Fruit fly (Drosophila melanogaster) whole organism, embryonic: ENCODE data around the gene mask.

ENCODE experiments used
- Abd-B ChIP-seq: fragments of 200-800 bp; sonication (Bioruptor generic); optimal IDR thresholded peaks from 2 replicates; lab custom pipeline; 2018; ENCODE audit warnings: missing biosample characterization, mild to moderate bottlenecking, missing genetic modification characterization, moderate library complexity
- BEAF-32 ChIP-seq: fragments of 200-800 bp; sonication (Bioruptor generic); optimal IDR thresholded peaks from 3 replicates; lab custom pipeline; 2017; ENCODE audit warnings: missing biosample characterization, missing genetic modification characterization, mild to moderate bottlenecking, moderate library complexity, missing genetic modification reagents
- CG11695 ChIP-seq: fragments of 200-800 bp; sonication (Bioruptor generic); IDR thresholded peaks from 3 replicates; pipeline ENCODE4 v1.3.6; 2022; ENCODE audit warnings: missing biosample characterization, missing genetic modification characterization
- CG12071 ChIP-seq: fragments of 200-800 bp; sonication (Bioruptor generic); optimal IDR thresholded peaks from 3 replicates; lab custom pipeline; 2018; ENCODE audit warnings: missing biosample characterization, mild to moderate bottlenecking, missing genetic modification characterization
- CG12155 ChIP-seq: fragments of 200-800 bp; sonication (Bioruptor generic); optimal IDR thresholded peaks from 3 replicates; lab custom pipeline; 2016; ENCODE audit warnings: missing biosample characterization, missing genetic modification characterization
- CG12391 ChIP-seq: fragments of 200-800 bp; sonication (Bioruptor generic); optimal IDR thresholded peaks from 3 replicates; lab custom pipeline; 2018; ENCODE audit warnings: missing biosample characterization, mild to moderate bottlenecking, missing genetic modification characterization, moderate library complexity
- CG12659 ChIP-seq: fragments of 200-800 bp; sonication (Bioruptor generic); optimal IDR thresholded peaks from 3 replicates; lab custom pipeline; 2017; ENCODE audit warnings: mild to moderate bottlenecking, missing biosample characterization, missing genetic modification reagents, missing genetic modification characterization
- CG12744 ChIP-seq: fragments of 200-800 bp; sonication (Bioruptor generic); optimal IDR thresholded peaks from 2 replicates; lab custom pipeline; 2016; ENCODE audit warnings: missing biosample characterization, missing genetic modification characterization
- CG13123 ChIP-seq: fragments of 200-800 bp; sonication (Bioruptor generic); optimal IDR thresholded peaks from 2 replicates; lab custom pipeline; 2016; ENCODE audit warnings: missing biosample characterization, missing genetic modification characterization
- CG13424 ChIP-seq: fragments of 200-800 bp; sonication (Bioruptor generic); optimal IDR thresholded peaks from 2 replicates; lab custom pipeline; 2019; ENCODE audit warnings: missing biosample characterization, mild to moderate bottlenecking, missing genetic modification characterization, moderate library complexity
- CG14050 ChIP-seq: fragments of 200-800 bp; sonication (Bioruptor generic); IDR thresholded peaks from 3 replicates; pipeline ENCODE4 v1.3.6; 2022; ENCODE audit warnings: missing biosample characterization, missing genetic modification characterization
- CG17612 ChIP-seq: fragments of 200-800 bp; sonication (Bioruptor generic); IDR thresholded peaks from 2 replicates; pipeline ENCODE4 v1.3.6; 2022; ENCODE audit warnings: missing biosample characterization, missing genetic modification characterization
- CG2712 ChIP-seq: fragments of 200-800 bp; optimal IDR thresholded peaks from 3 replicates; lab custom pipeline; 2019; ENCODE audit warnings: missing biosample characterization, mild to moderate bottlenecking, missing genetic modification characterization, moderate library complexity
- CG32772 ChIP-seq: fragments of 200-800 bp; sonication (Bioruptor generic); IDR thresholded peaks from 2 replicates; pipeline ENCODE4 v1.3.6; 2022; ENCODE audit warnings: missing biosample characterization, missing genetic modification characterization
- CG42726 ChIP-seq: fragments of 200-800 bp; sonication (Bioruptor generic); IDR thresholded peaks from 2 replicates; pipeline ENCODE4 v1.3.6; 2022; ENCODE audit warnings: missing biosample characterization, missing genetic modification characterization; ENCODE audit not compliant: partially characterized antibody
- CG8765 ChIP-seq: fragments of 200-800 bp; sonication (Bioruptor generic); IDR thresholded peaks from 2 replicates; pipeline ENCODE4 v1.3.6; 2022; ENCODE audit warnings: missing biosample characterization, missing genetic modification characterization
- CG9727 ChIP-seq: fragments of 200-800 bp; sonication (Bioruptor generic); optimal IDR thresholded peaks from 3 replicates; lab custom pipeline; 2017; ENCODE audit warnings: missing biosample characterization, mild to moderate bottlenecking, missing genetic modification characterization
- CG9797 ChIP-seq: fragments of 200-800 bp; sonication (Bioruptor generic); optimal IDR thresholded peaks from 3 replicates; lab custom pipeline; 2018; ENCODE audit warnings: missing biosample characterization, mild to moderate bottlenecking, missing genetic modification characterization
- CHES-1-like ChIP-seq: fragments of 200-800 bp; sonication (Bioruptor generic); optimal IDR thresholded peaks from 2 replicates; lab custom pipeline; 2016; ENCODE audit warnings: missing biosample characterization, missing genetic modification characterization
- Dfd ChIP-seq, 2 experiments: fragments of >200 bp; optimal IDR thresholded peaks; 2 replicates each; lab custom pipeline; 2017; ENCODE audit warnings: missing biosample characterization in 2 of 2, missing genetic modification characterization in 2 of 2
- Eip74EF ChIP-seq, 2 experiments: fragments of 200-800 bp in 1 of 2; fragments of >200 bp in 1 of 2; sonication (Bioruptor generic) in 1 of 2; optimal IDR thresholded peaks; 2 replicates each; lab custom pipeline; 2017 to 2019; ENCODE audit warnings: missing biosample characterization in 2 of 2, missing genetic modification characterization in 2 of 2, mild to moderate bottlenecking in 1 of 2, moderate library complexity in 1 of 2
- Fer1 ChIP-seq: fragments of 200-800 bp; sonication (Bioruptor generic); optimal IDR thresholded peaks from 2 replicates; lab custom pipeline; 2017; ENCODE audit warnings: missing biosample characterization, mild to moderate bottlenecking, missing genetic modification characterization
- H2.0 ChIP-seq: fragments of 200-800 bp; sonication (Bioruptor generic); IDR thresholded peaks from 2 replicates; pipeline ENCODE4 v1.3.6; 2022; ENCODE audit warnings: missing biosample characterization, missing genetic modification characterization
- Opbp ChIP-seq: fragments of 200-800 bp; sonication (Bioruptor generic); IDR thresholded peaks from 3 replicates; pipeline ENCODE4 v1.3.6; 2022; ENCODE audit warnings: missing biosample characterization, missing genetic modification characterization; ENCODE audit not compliant: partially characterized antibody
- Sry-δ ChIP-seq: fragments of 200-800 bp; sonication (Bioruptor generic); optimal IDR thresholded peaks from 2 replicates; lab custom pipeline; 2016; ENCODE audit warnings: missing biosample characterization, missing genetic modification characterization
- Usf ChIP-seq: fragments of 200-800 bp; sonication (Bioruptor generic); optimal IDR thresholded peaks from 2 replicates; lab custom pipeline; 2017; ENCODE audit warnings: missing genotype, missing biosample characterization, missing genetic modification characterization
- YL-1 ChIP-seq: fragments of 200-800 bp; sonication (Bioruptor generic); optimal IDR thresholded peaks from 3 replicates; lab custom pipeline; 2017; ENCODE audit warnings: missing biosample characterization, mild to moderate bottlenecking, missing genetic modification characterization
- ab ChIP-seq: fragments of 200-800 bp; sonication (Bioruptor generic); optimal IDR thresholded peaks from 2 replicates; lab custom pipeline; 2016; ENCODE audit warnings: missing biosample characterization, missing genetic modification characterization
- aop ChIP-seq: fragments of 200-800 bp; sonication (Bioruptor generic); IDR thresholded peaks from 2 replicates; pipeline ENCODE4 v1.3.6; 2022; ENCODE audit warnings: missing biosample characterization, missing genetic modification characterization
- chinmo ChIP-seq: fragments of 200-800 bp; sonication (Bioruptor generic); IDR thresholded peaks from 4 replicates; pipeline ENCODE4 v1.3.6; 2022; ENCODE audit warnings: missing biosample characterization, missing genetic modification characterization; ENCODE audit not compliant: partially characterized antibody
- crp ChIP-seq, 2 experiments: fragments of 200-800 bp; sonication (Bioruptor generic); optimal IDR thresholded peaks; 2 replicates in 1 of 2; 3 replicates in 1 of 2; lab custom pipeline; 2017; ENCODE audit warnings: missing biosample characterization in 2 of 2, missing genetic modification characterization in 2 of 2, mild to moderate bottlenecking in 1 of 2, moderate library complexity in 1 of 2
- dan ChIP-seq: fragments of 200-800 bp; sonication (Bioruptor generic); IDR thresholded peaks from 2 replicates; pipeline ENCODE4 v1.3.6; 2022; ENCODE audit warnings: missing biosample characterization, missing genetic modification characterization
- ems ChIP-seq: fragments of 200-800 bp; sonication (Bioruptor generic); optimal IDR thresholded peaks from 3 replicates; lab custom pipeline; 2016; ENCODE audit warnings: missing biosample characterization, missing genetic modification characterization
- exex ChIP-seq: fragments of 200-800 bp; sonication (Bioruptor generic); optimal IDR thresholded peaks from 4 replicates; lab custom pipeline; 2018; ENCODE audit warnings: missing biosample characterization, mild to moderate bottlenecking, missing genetic modification characterization, moderate library complexity
- jing ChIP-seq: fragments of 200-800 bp; sonication (Bioruptor generic); optimal IDR thresholded peaks from 2 replicates; lab custom pipeline; 2018; ENCODE audit warnings: missing biosample characterization, mild to moderate bottlenecking, missing genetic modification characterization
- lbe ChIP-seq: fragments of 200-800 bp; sonication (Bioruptor generic); optimal IDR thresholded peaks from 2 replicates; lab custom pipeline; 2016; ENCODE audit warnings: missing biosample characterization, mild to moderate bottlenecking, missing genetic modification characterization
- nom ChIP-seq: fragments of 200-800 bp; sonication (Bioruptor generic); optimal IDR thresholded peaks from 2 replicates; lab custom pipeline; 2017; ENCODE audit warnings: missing biosample characterization, missing genetic modification characterization, mild to moderate bottlenecking, moderate library complexity, missing genetic modification reagents
- onecut ChIP-seq: fragments of 200-800 bp; sonication (Bioruptor generic); IDR thresholded peaks from 2 replicates; pipeline ENCODE4 v1.3.6; 2022; ENCODE audit warnings: missing biosample characterization, missing genetic modification characterization
- pan ChIP-seq, 4 experiments: fragments of >200 bp in 3 of 4; fragments of 200-800 bp in 1 of 4; sonication (Bioruptor generic) in 1 of 4; optimal IDR thresholded peaks in 3 of 4; IDR thresholded peaks in 1 of 4; 2 replicates each; pipeline versions ENCODE4 v1.3.6 to Lab custom; 2017 to 2022; ENCODE audit warnings: missing biosample characterization in 2 of 4, missing genetic modification characterization in 2 of 4, mixed read lengths in 1 of 4
- psq ChIP-seq: fragments of 200-800 bp; sonication (Bioruptor generic); optimal IDR thresholded peaks from 2 replicates; lab custom pipeline; 2017; ENCODE audit warnings: missing biosample characterization, missing genetic modification characterization
- sd ChIP-seq: fragments of 200-800 bp; sonication (Bioruptor generic); optimal IDR thresholded peaks from 3 replicates; lab custom pipeline; 2018; ENCODE audit warnings: missing biosample characterization, mild to moderate bottlenecking, missing genetic modification characterization, moderate library complexity
- sens ChIP-seq: fragments of 200-800 bp; sonication (Bioruptor generic); peaks from one replicate; lab custom pipeline; 2016; ENCODE audit warnings: missing biosample characterization, missing genetic modification characterization
- tgo ChIP-seq: fragments of 200-800 bp; sonication (Bioruptor generic); IDR thresholded peaks from 3 replicates; pipeline ENCODE4 v1.3.6; 2022; ENCODE audit warnings: missing biosample characterization, missing genetic modification characterization
- tll ChIP-seq, 2 experiments: fragments of 200-800 bp in 1 of 2; fragments of >200 bp in 1 of 2; sonication (Bioruptor generic) in 1 of 2; optimal IDR thresholded peaks; 2 replicates each; lab custom pipeline; 2017 to 2019; ENCODE audit warnings: missing biosample characterization in 2 of 2, missing genetic modification characterization in 2 of 2, mild to moderate bottlenecking in 1 of 2, moderate library complexity in 1 of 2
- ttk ChIP-seq: fragments of 200-800 bp; sonication (Bioruptor generic); IDR thresholded peaks from 2 replicates; pipeline ENCODE4 v2.1.2; 2022; ENCODE audit warnings: missing biosample characterization, missing genetic modification characterization
- vnd ChIP-seq: fragments of 200-800 bp; sonication (Bioruptor generic); IDR thresholded peaks from 3 replicates; pipeline ENCODE4 v1.3.6; 2022; ENCODE audit warnings: missing biosample characterization, missing genetic modification characterization; ENCODE audit not compliant: partially characterized antibody
- wor ChIP-seq: fragments of 200-800 bp; sonication (Bioruptor generic); IDR thresholded peaks from 2 replicates; pipeline ENCODE4 v1.3.6; 2022; ENCODE audit warnings: missing biosample characterization, missing genetic modification characterization

Gene mask

dm6 chr3R:24233366-24234161 is 3.2 kb downstream of the mask start (continued):
- TF ChIP-seq pan (optimal IDR thresholded peaks at IDR 0.05; lab: Kevin White, UChicago) (no peak), pan (GFP tag; optimal IDR thresholded peaks at IDR 0.05 in 1 of 2, IDR thresholded peaks at IDR 0.05 in 1 of 2) (no peak), H2.0 (GFP tag; lab: Robert Waterston, UW) (no peak), exex (peak; percentile 56), ab (GFP tag; lab: Kevin White, UChicago) (no peak), psq (GFP tag; lab: Kevin White, UChicago) (peak; percentile 47), CG12391 (tag; lab: Kevin White, UChicago) (peak; percentile 37), onecut (no peak), vnd (GFP tag; lab: Robert Waterston, UW) (no peak), Dfd (GFP tag; optimal IDR thresholded peaks at IDR 0.05; lab: Kevin White, UChicago) (no peak), wor (GFP tag; lab: Robert Waterston, UW) (no peak), CG9797 (GFP tag; lab: Kevin White, UChicago) (no peak), CG12659 (peak; percentile 18), chinmo (GFP tag; lab: Robert Waterston, UW) (0 out of 4 replicates have a peak, but pooled peaks have one; percentile 28), crp (GFP tag; optimal IDR thresholded peaks at IDR 0.05; lab: Kevin White, UChicago) (peak in 1 of 2 experiments; percentile 72), CG12744 (no peak), Usf (GFP tag; lab: Kevin White, UChicago) (no peak), Abd-B (no peak), sens (GFP tag; lab: Kevin White, UChicago) (peak; percentile 85), CG12071 (GFP tag; lab: Kevin White, UChicago) (no peak), CG14050 (GFP tag; lab: Robert Waterston, UW) (no peak), Opbp (GFP tag; lab: Robert Waterston, UW) (0 out of 3 replicates have a peak, but pooled peaks have one; percentile 27), tll (GFP tag; optimal IDR thresholded peaks at IDR 0.05; lab: Kevin White, UChicago) (peak in 1 of 2 experiments; percentile 5), CG42726 (GFP tag; lab: Robert Waterston, UW) (no peak), ems (no peak), CG11695 (GFP tag; lab: Robert Waterston, UW) (0 out of 3 replicates have a peak, but pooled peaks have one; percentile 8), CG32772 (GFP tag; lab: Robert Waterston, UW) (peak; percentile 38; the same call in 1 of the 2 replicates), sd (tag; lab: Kevin White, UChicago) (peak; percentile 64), jing (GFP tag; lab: Kevin White, UChicago) (no peak), tgo (GFP tag; lab: Robert Waterston, UW) (0 out of 3 replicates have a peak, but pooled peaks have one; percentile 17), nom (GFP tag; lab: Kevin White, UChicago) (peak; percentile 0), CG17612 (no peak), CHES-1-like (GFP tag; lab: Kevin White, UChicago) (peak; percentile 60), lbe (GFP tag; lab: Kevin White, UChicago) (no peak), aop (GFP tag; lab: Robert Waterston, UW) (0 out of 2 replicates have a peak, but pooled peaks have one; percentile 6), Eip74EF (GFP tag; optimal IDR thresholded peaks at IDR 0.05; lab: Kevin White, UChicago) (no peak), YL-1 (GFP tag; lab: Kevin White, UChicago) (peak; percentile 74), dan (GFP tag; lab: Robert Waterston, UW) (no peak), CG9727 (GFP tag; lab: Kevin White, UChicago) (peak; percentile 33), CG13123 (no peak), CG8765 (GFP tag; lab: Robert Waterston, UW) (no peak), CG2712 (tag; lab: Kevin White, UChicago) (no peak), CG12155 (GFP tag; lab: Kevin White, UChicago) (peak; percentile 76), CG13424 (tag; lab: Kevin White, UChicago) (no peak), Fer1 (peak; percentile 4), BEAF-32 (peak; percentile 7), Sry-δ (peak; percentile 13), ttk (GFP tag; lab: Robert Waterston, UW) (no peak)
